Worm (Caenorhabditis elegans): ENCODE data around the gene Y43F8B.1.

DNA sequence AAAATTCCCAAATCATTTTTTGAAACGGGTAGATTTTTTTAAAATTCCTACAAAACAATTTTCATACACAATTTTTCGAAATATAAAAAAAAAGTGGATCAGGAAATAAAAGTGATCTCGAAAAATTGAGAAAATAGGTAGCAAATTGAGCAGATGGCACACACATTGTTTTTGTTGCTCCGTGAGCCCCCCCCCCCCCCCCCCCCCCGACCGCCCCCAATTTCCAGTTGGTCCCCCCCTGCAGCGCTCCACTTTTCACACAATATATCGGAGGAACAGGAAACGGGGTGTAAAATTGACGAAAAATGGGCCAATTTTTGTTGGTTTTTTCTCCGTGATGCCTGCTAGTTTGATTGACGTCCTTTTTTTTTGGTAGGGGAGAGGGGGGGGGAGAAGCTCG is 5.1 kb downstream of the Y43F8B.1 start:
- TF ChIP-seq T23F11.4 (GFP tag; optimal IDR thresholded peaks at IDR 0.05), result no peak
- no peak for TF ChIP-seq K02D7.2 (tag; optimal IDR thresholded peaks at IDR 0.05)
- TF ChIP-seq nhr-11 (tag; optimal IDR thresholded peaks at IDR 0.05), result no peak

Data from whole organism, late embryonic.